Worm (Caenorhabditis elegans): Measurements from ENCODE around the gene F39G3.2.

DNA sequence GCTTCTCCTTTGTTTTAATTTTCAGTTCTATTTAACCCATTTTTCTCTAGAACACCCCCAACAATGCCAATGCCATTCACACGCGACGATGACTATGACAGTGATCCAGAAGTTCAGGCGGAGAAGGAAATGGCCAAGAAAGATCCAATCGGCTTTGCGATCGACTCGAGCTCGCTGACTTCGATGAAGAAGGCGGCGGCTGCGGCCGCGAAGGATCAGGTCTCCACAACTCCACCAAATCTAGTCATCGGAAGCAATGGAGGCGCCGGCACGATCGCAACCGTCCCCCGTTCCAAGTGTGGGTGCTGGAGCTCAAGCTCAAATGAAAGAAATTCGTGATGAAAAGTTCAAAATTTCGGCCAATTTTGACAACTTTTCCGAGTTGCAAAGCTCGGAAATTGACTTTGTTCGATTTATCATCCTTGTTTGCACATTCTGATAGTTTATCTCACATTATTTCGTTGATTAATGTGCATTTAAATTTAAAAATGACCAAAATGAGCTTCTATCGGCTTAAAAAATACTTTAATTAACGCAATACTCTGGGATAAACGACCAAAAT is 49.6 kb upstream of the F39G3.2 start, which contains the start of gene K03B4.2:
- TF ChIP-seq pax-1 (tag; optimal IDR thresholded peaks at IDR 0.05) (no peak), pqm-1 (tag; optimal IDR thresholded peaks at IDR 0.05) (no peak), fkh-10 (GFP tag; optimal IDR thresholded peaks at IDR 0.05) (no peak), eyg-1 (tag; optimal IDR thresholded peaks at IDR 0.05) (no peak), hlh-6 (tag; optimal IDR thresholded peaks at IDR 0.05) (no peak), ceh-2 (tag; optimal IDR thresholded peaks at IDR 0.05) (no peak), ahr-1 (tag; optimal IDR thresholded peaks at IDR 0.05) (no peak), dve-1 (tag; optimal IDR thresholded peaks at IDR 0.05) (no peak), sox-4 (tag; optimal IDR thresholded peaks at IDR 0.05) (no peak), ttx-3 (tag; optimal IDR thresholded peaks at IDR 0.05) (no peak), mec-3 (tag; optimal IDR thresholded peaks at IDR 0.05; ENCODE audit: borderline replicate concordance) (no peak), hlh-8 (tag; optimal IDR thresholded peaks at IDR 0.05) (no peak), tbx-2 (tag; optimal IDR thresholded peaks at IDR 0.05) (no peak), unc-55 (GFP tag; optimal IDR thresholded peaks at IDR 0.05) (no peak)
